Worm (Caenorhabditis elegans) whole organism, midembryonic: ENCODE results near the gene Y47G7B.2.

Experiments used
- flt-1 ChIP-seq: fragments of 200-800 bp; sonication (Bioruptor generic); IDR thresholded peaks from 2 replicates; pipeline ENCODE4 v1.3.6; 2022; ENCODE audit warnings: missing genetic modification characterization, missing compliant biosample characterization
- klf-2 ChIP-seq: fragments of 200-800 bp; sonication (Bioruptor generic); conservative IDR thresholded peaks from 2 replicates; pipeline ENCODE4 v1.3.6; 2022; ENCODE audit warnings: missing genetic modification reagents, missing genetic modification characterization, missing compliant biosample characterization
- ref-1 ChIP-seq: fragments of 200-800 bp; sonication (Bioruptor generic); conservative IDR thresholded peaks from 2 replicates; pipeline ENCODE4 v1.3.6; 2022; ENCODE audit warnings: missing genetic modification reagents, missing genetic modification characterization, missing compliant biosample characterization
- ztf-29 ChIP-seq: fragments of 200-800 bp; sonication (Bioruptor generic); IDR thresholded peaks from 2 replicates; pipeline ENCODE4 v1.3.6; 2022; ENCODE audit warnings: missing genetic modification reagents, missing genetic modification characterization, missing compliant biosample characterization

DNA sequence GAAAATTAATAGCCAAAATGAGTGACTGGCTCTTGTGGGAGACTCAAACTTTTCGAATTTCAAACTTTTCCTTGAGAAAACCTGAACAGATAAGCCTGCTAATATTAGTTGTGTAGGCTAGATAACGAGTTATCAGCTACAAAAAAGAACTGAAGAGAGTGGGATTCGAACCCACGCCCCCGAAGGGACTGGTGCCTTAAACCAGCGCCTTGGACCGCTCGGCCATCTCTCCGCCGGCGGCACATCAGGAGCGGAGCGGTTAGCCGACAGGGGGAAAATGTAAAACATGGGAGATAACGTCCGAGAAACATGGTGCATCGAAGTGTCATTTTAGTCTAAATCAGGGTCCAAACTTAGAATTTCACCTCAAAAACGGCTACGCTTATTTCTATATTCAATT is 27.8 kb upstream of the Y47G7B.2 start:
- TF ChIP-seq flt-1 (GFP tag; lab: Robert Waterston, UW) = no peak
- no peak for TF ChIP-seq ztf-29 (GFP tag; lab: Robert Waterston, UW)
- TF ChIP-seq klf-2 (GFP tag; lab: Robert Waterston, UW) = no peak
- no peak for TF ChIP-seq ref-1 (GFP tag; lab: Robert Waterston, UW)
